Fruit fly (Drosophila melanogaster): ENCODE measurements around the gene CG15399.

The CG15399 gene

dm6 chr2L:2765659-2766373 lies 5.8 kb downstream of the CG15399 start, which contains the start of the genes Snx21 and aph-1 (continued):
- TF ChIP-seq Dip2 (GFP tag; IDR thresholded peaks at IDR 0.05) (peak; percentile 39; the same call in 1 of the 2 replicates), CG8478 (optimal IDR thresholded peaks at IDR 0.05) (no peak), wdn (GFP tag; IDR thresholded peaks at IDR 0.05) (peak; percentile 83), CG8944 (GFP tag; optimal IDR thresholded peaks at IDR 0.05) (peak; percentile 91), Stat92E (GFP tag; optimal IDR thresholded peaks at IDR 0.05) (peak in 1 of 3 experiments; percentile 71), CG14860 (GFP tag; IDR thresholded peaks at IDR 0.05; ENCODE audit: partially characterized antibody) (no peak), gro (GFP tag; optimal IDR thresholded peaks at IDR 0.05) (peak; percentile 78), zfh2 (GFP tag; optimal IDR thresholded peaks at IDR 0.05) (peak; percentile 90), CG10431 (GFP tag; optimal IDR thresholded peaks at IDR 0.05) (peak; percentile 77), CG3163 (GFP tag; optimal IDR thresholded peaks at IDR 0.05) (peak; percentile 69), shn (GFP tag; optimal IDR thresholded peaks at IDR 0.05) (peak; percentile 93), lab (GFP tag; optimal IDR thresholded peaks at IDR 0.05) (peak; percentile 95), CG7839 (tag; optimal IDR thresholded peaks at IDR 0.05) (peak; percentile 96), dan (GFP tag; IDR thresholded peaks at IDR 0.05) (peak; percentile 72; the same call in 1 of the 2 replicates), Side (GFP tag; optimal IDR thresholded peaks at IDR 0.05) (peak; percentile 90), sc (optimal IDR thresholded peaks at IDR 0.05) (no peak), sc (GFP tag; optimal IDR thresholded peaks at IDR 0.05) (peak; percentile 87), CG13424 (tag; optimal IDR thresholded peaks at IDR 0.05) (peak; percentile 94), CG4360 (GFP tag; IDR thresholded peaks at IDR 0.05) (peak; percentile 26; the same call in 1 of the 2 replicates), sna (GFP tag; IDR thresholded peaks at IDR 0.05; ENCODE audit: partially characterized antibody) (no peak), crp (GFP tag; optimal IDR thresholded peaks at IDR 0.05) (peak in 1 of 2 experiments; percentile 54), B-H1 (GFP tag; IDR thresholded peaks at IDR 0.05) (peak; percentile 76), nom (GFP tag; optimal IDR thresholded peaks at IDR 0.05) (peak; percentile 67), CG16813 (GFP tag; IDR thresholded peaks at IDR 0.05; ENCODE audit: partially characterized antibody) (peak; percentile 18; the same call in 1 of the 3 replicates), disco-r (GFP tag; optimal IDR thresholded peaks at IDR 0.05) (peak; percentile 75), gcm (GFP tag; optimal IDR thresholded peaks at IDR 0.05) (peak; percentile 91), Camta (GFP tag; optimal IDR thresholded peaks at IDR 0.05) (peak; percentile 81), Eip74EF (GFP tag; optimal IDR thresholded peaks at IDR 0.05) (peak in 1 of 2 experiments; percentile 90), gt (GFP tag; IDR thresholded peaks at IDR 0.05) (peak; percentile 72), HHEX (GFP tag; optimal IDR thresholded peaks at IDR 0.05) (peak; percentile 93), CHES-1-like (GFP tag; optimal IDR thresholded peaks at IDR 0.05) (peak; percentile 88), btn (GFP tag; optimal IDR thresholded peaks at IDR 0.05) (peak; percentile 60), CG30403 (GFP tag; optimal IDR thresholded peaks at IDR 0.05) (peak; percentile 95), Awh (GFP tag; IDR thresholded peaks at IDR 0.05) (peak; percentile 75), en (GFP tag; optimal IDR thresholded peaks at IDR 0.05) (peak; percentile 72), dpn (GFP tag; optimal IDR thresholded peaks at IDR 0.05) (peak; percentile 88 to 92), CG3995 (GFP tag; optimal IDR thresholded peaks at IDR 0.05) (peak; percentile 18), NK7.1 (GFP tag; optimal IDR thresholded peaks at IDR 0.05) (peak; percentile 63), CG2875 (GFP tag; optimal IDR thresholded peaks at IDR 0.05) (peak; percentile 81), stc (GFP tag; IDR thresholded peaks at IDR 0.05) (peak; percentile 89), gfzf (GFP tag; optimal IDR thresholded peaks at IDR 0.05) (peak; percentile 21), Rfx (GFP tag; IDR thresholded peaks at IDR 0.05) (peak; percentile 90), CG18599 (GFP tag; optimal IDR thresholded peaks at IDR 0.05) (peak; percentile 93), CG4328 (GFP tag; optimal IDR thresholded peaks at IDR 0.05) (peak; percentile 93), Lpt (GFP tag; optimal IDR thresholded peaks at IDR 0.05) (no peak), Ets97D (GFP tag; optimal IDR thresholded peaks at IDR 0.05) (peak; percentile 77), Adf1 (GFP tag; IDR thresholded peaks at IDR 0.05) (peak; percentile 74), kay (GFP tag; optimal IDR thresholded peaks at IDR 0.05) (peak; percentile 92), slou (GFP tag; optimal IDR thresholded peaks at IDR 0.05) (peak; percentile 84)

Measured in whole organism, embryonic.